Worm (Caenorhabditis elegans): ENCODE data around the gene faah-4.

faah-4 gene

ce11 chrIII:11918247-11918769 lies 8.6 kb upstream of the faah-4 start, which contains the start of gene znf-593 (continued):
- TF ChIP-seq gei-8 (GFP tag; optimal IDR thresholded peaks at IDR 0.05) (no peak), hmg-1.1 (GFP tag; IDR thresholded peaks at IDR 0.05) (no peak), ztf-7 (tag; optimal IDR thresholded peaks at IDR 0.05) (no peak), lin-15B (tag; optimal IDR thresholded peaks at IDR 0.05) (no peak), ZK337.2 (GFP tag; IDR thresholded peaks at IDR 0.05) (no peak), mdt-29 (GFP tag; IDR thresholded peaks at IDR 0.05) (no peak), ceh-32 (tag; optimal IDR thresholded peaks at IDR 0.05; ENCODE audit: poor library complexity) (no peak), nhr-10 (tag; optimal IDR thresholded peaks at IDR 0.05) (no peak), spr-1 (tag; optimal IDR thresholded peaks at IDR 0.05) (peak; percentile 18), madf-9 (GFP tag; conservative IDR thresholded peaks at IDR 0.05) (no peak), zfp-3 (GFP tag; conservative IDR thresholded peaks at IDR 0.05) (0 out of 2 replicates have a peak, but pooled peaks have one; percentile 30), nhr-28 (tag; optimal IDR thresholded peaks at IDR 0.05) (no peak), lsy-2 (tag; optimal IDR thresholded peaks at IDR 0.05) (peak in 1 of 2 experiments; percentile 30), nhr-76 (tag; optimal IDR thresholded peaks at IDR 0.05) (no peak), fkh-10 (GFP tag; optimal IDR thresholded peaks at IDR 0.05) (no peak), zag-1 (tag; optimal IDR thresholded peaks at IDR 0.05) (no peak), zfp-2 (tag; optimal IDR thresholded peaks at IDR 0.05) (no peak), F44E2.7 (GFP tag; IDR thresholded peaks at IDR 0.05) (no peak), set-16 (GFP tag; IDR thresholded peaks at IDR 0.05) (no peak), unc-39 (tag; optimal IDR thresholded peaks at IDR 0.05) (no peak), dmd-6 (GFP tag; IDR thresholded peaks at IDR 0.05) (no peak), duxl-1 (tag; optimal IDR thresholded peaks at IDR 0.05; ENCODE audit: poor library complexity) (no peak), lin-29 (GFP tag; IDR thresholded peaks at IDR 0.05) (no peak), rbr-2 (tag; optimal IDR thresholded peaks at IDR 0.05) (no peak), F10B5.3 (tag; optimal IDR thresholded peaks at IDR 0.05) (peak; percentile 13), dmd-8 (GFP tag; IDR thresholded peaks at IDR 0.05) (no peak), zip-11 (GFP tag; IDR thresholded peaks at IDR 0.05) (no peak), nhr-6 (tag; optimal IDR thresholded peaks at IDR 0.05) (no peak), ZK546.5 (tag; optimal IDR thresholded peaks at IDR 0.05) (no peak), nhr-48 (tag; optimal IDR thresholded peaks at IDR 0.05) (no peak), lir-3 (tag; optimal IDR thresholded peaks at IDR 0.05) (no peak), nhr-11 (tag; optimal IDR thresholded peaks at IDR 0.05) (no peak), F49E8.2 (tag; optimal IDR thresholded peaks at IDR 0.05; ENCODE audit: borderline replicate concordance) (no peak), daf-19 (GFP tag; conservative IDR thresholded peaks at IDR 0.05) (no peak), ceh-20 (GFP tag; IDR thresholded peaks at IDR 0.05) (no peak), D1046.2 (GFP tag; IDR thresholded peaks at IDR 0.05) (no peak), mep-1 (tag; optimal IDR thresholded peaks at IDR 0.05) (peak; percentile 21), aly-2 (tag; optimal IDR thresholded peaks at IDR 0.05) (no peak), daf-8 (GFP tag; IDR thresholded peaks at IDR 0.05) (no peak), snpc-4 (tag; optimal IDR thresholded peaks at IDR 0.05) (no peak), zip-2 (tag; optimal IDR thresholded peaks at IDR 0.05) (no peak), T26A8.4 (GFP tag; IDR thresholded peaks at IDR 0.05) (peak; percentile 56), aha-1 (tag) (peak; percentile 52), tag-97 (GFP tag; IDR thresholded peaks at IDR 0.05) (no peak), Y48G9A.11 (GFP tag; IDR thresholded peaks at IDR 0.05) (no peak), ama-1 (optimal IDR thresholded peaks at IDR 0.05) (peak; percentile 12), Y75B8A.6 (GFP tag; IDR thresholded peaks at IDR 0.05) (no peak), lin-39 (tag; optimal IDR thresholded peaks at IDR 0.05) (no peak), jun-1 (tag; optimal IDR thresholded peaks at IDR 0.05) (no peak), ctbp-1 (GFP tag; IDR thresholded peaks at IDR 0.05) (no peak), unc-62 (GFP tag; optimal IDR thresholded peaks at IDR 0.05 in 1 of 2) (no peak), unc-62 (tag; optimal IDR thresholded peaks at IDR 0.05) (no peak), dmd-9 (GFP tag; IDR thresholded peaks at IDR 0.05) (no peak), cey-2 (tag; optimal IDR thresholded peaks at IDR 0.05; ENCODE audit: borderline replicate concordance, insufficient read depth) (no peak)
